Worm (Caenorhabditis elegans): ENCODE data around the gene egl-27.

DNA sequence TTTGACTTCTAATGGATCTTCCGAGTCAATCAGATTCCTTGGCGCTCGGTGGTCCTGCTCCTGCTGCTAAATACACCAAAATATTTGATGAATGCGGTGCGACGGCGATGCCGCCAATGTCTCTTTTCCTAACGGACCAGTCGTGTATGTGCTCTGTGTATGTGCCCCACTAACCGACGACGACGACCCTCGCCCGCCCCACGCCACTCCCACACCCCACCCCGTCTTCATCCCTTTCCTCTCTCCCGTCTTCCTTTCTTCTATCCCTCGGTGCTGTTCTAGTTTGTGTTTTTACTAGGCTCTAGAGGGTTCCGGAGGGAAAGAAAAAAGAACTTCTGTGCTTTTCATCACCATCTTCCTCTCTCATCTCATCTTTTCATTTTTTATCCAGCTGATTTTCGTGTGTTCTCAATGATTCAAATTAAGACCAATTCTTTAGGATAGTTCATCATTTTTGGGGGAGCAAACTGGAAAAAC lies at the start of gene egl-27:
- TF ChIP-seq ama-1 (optimal IDR thresholded peaks at IDR 0.05) (no peak), ceh-36 (tag; optimal IDR thresholded peaks at IDR 0.05) (no peak), flt-1 (GFP tag; IDR thresholded peaks at IDR 0.05) (no peak), hnd-1 (tag; optimal IDR thresholded peaks at IDR 0.05) (no peak)
